Fruit fly (Drosophila melanogaster) whole organism, embryonic: ENCODE results near the gene pHCl-2.

ENCODE experiments used
- Bgb ChIP-seq: fragments of 200-800 bp; sonication (Bioruptor generic); IDR thresholded peaks from 2 replicates; pipeline ENCODE4 v1.3.6; 2022; ENCODE audit warnings: missing biosample characterization, missing genetic modification characterization; ENCODE audit not compliant: partially characterized antibody
- CG10979 ChIP-seq: fragments of 200-800 bp; sonication (Bioruptor generic); optimal IDR thresholded peaks from 2 replicates; lab custom pipeline; 2018; ENCODE audit warnings: missing biosample characterization, mild to moderate bottlenecking, missing genetic modification characterization, moderate library complexity
- CG11504 ChIP-seq: fragments of 200-800 bp; sonication (Bioruptor generic); optimal IDR thresholded peaks from 3 replicates; lab custom pipeline; 2019; ENCODE audit warnings: missing biosample characterization, mild to moderate bottlenecking, missing genetic modification characterization, moderate library complexity
- CG12236 ChIP-seq: fragments of 200-800 bp; sonication (Bioruptor generic); optimal IDR thresholded peaks from 2 replicates; lab custom pipeline; 2016; ENCODE audit warnings: missing biosample characterization, missing genetic modification characterization
- CG12391 ChIP-seq: fragments of 200-800 bp; sonication (Bioruptor generic); optimal IDR thresholded peaks from 3 replicates; lab custom pipeline; 2018; ENCODE audit warnings: missing biosample characterization, mild to moderate bottlenecking, missing genetic modification characterization, moderate library complexity
- CG14965 ChIP-seq: fragments of 200-800 bp; sonication (Bioruptor generic); optimal IDR thresholded peaks from 2 replicates; lab custom pipeline; 2016; ENCODE audit warnings: missing biosample characterization, missing genetic modification characterization, borderline replicate concordance
- CG16863 ChIP-seq: fragments of 200-800 bp; sonication (Bioruptor generic); optimal IDR thresholded peaks from 3 replicates; lab custom pipeline; 2016; ENCODE audit warnings: missing biosample characterization, missing genetic modification characterization
- CG17359 ChIP-seq: fragments of 200-800 bp; sonication (Bioruptor generic); optimal IDR thresholded peaks from 3 replicates; lab custom pipeline; 2018; ENCODE audit warnings: missing biosample characterization, mild to moderate bottlenecking, missing genetic modification characterization, moderate library complexity
- CG2678 ChIP-seq: fragments of 200-800 bp; sonication (Bioruptor generic); optimal IDR thresholded peaks from 3 replicates; lab custom pipeline; 2019; ENCODE audit warnings: missing biosample characterization, mild to moderate bottlenecking, missing genetic modification characterization, moderate library complexity
- CG3995 ChIP-seq: fragments of 200-800 bp; sonication (Bioruptor generic); optimal IDR thresholded peaks from 3 replicates; lab custom pipeline; 2016; ENCODE audit warnings: missing biosample characterization, missing genetic modification characterization
- CG5180 ChIP-seq: fragments of 200-800 bp; sonication (Bioruptor generic); optimal IDR thresholded peaks from 3 replicates; lab custom pipeline; 2017; ENCODE audit warnings: missing biosample characterization, missing genetic modification characterization, mild to moderate bottlenecking, moderate library complexity, missing genetic modification reagents
- CG5245 ChIP-seq: fragments of 200-800 bp; sonication (Bioruptor generic); optimal IDR thresholded peaks from 3 replicates; lab custom pipeline; 2016; ENCODE audit warnings: missing biosample characterization, missing genetic modification characterization
- CG6175 ChIP-seq: fragments of 200-800 bp; sonication (Bioruptor generic); IDR thresholded peaks from 3 replicates; pipeline ENCODE4 v1.3.6; 2022; ENCODE audit warnings: missing biosample characterization, missing genetic modification characterization
- CG6689 ChIP-seq: fragments of 200-800 bp; sonication (Bioruptor generic); IDR thresholded peaks from 2 replicates; pipeline ENCODE4 v1.3.6; 2022; ENCODE audit warnings: missing biosample characterization, missing genetic modification characterization
- CG8765 ChIP-seq: fragments of 200-800 bp; sonication (Bioruptor generic); IDR thresholded peaks from 2 replicates; pipeline ENCODE4 v1.3.6; 2022; ENCODE audit warnings: missing biosample characterization, missing genetic modification characterization
- D19B ChIP-seq: fragments of 200-800 bp; sonication (Bioruptor generic); optimal IDR thresholded peaks from 2 replicates; lab custom pipeline; 2017; ENCODE audit warnings: missing biosample characterization, mild to moderate bottlenecking, missing genetic modification characterization
- Dip3 ChIP-seq: fragments of 200-800 bp; sonication (Bioruptor generic); optimal IDR thresholded peaks from 3 replicates; lab custom pipeline; 2016; ENCODE audit warnings: missing biosample characterization, missing genetic modification characterization
- Hr78 ChIP-seq, 2 experiments: fragments of 200-800 bp in 1 of 2; fragments of >200 bp in 1 of 2; sonication (Bioruptor generic) in 1 of 2; optimal IDR thresholded peaks; 2 replicates each; lab custom pipeline; 2017 to 2019; ENCODE audit warnings: missing biosample characterization in 2 of 2, missing genetic modification characterization in 2 of 2, mild to moderate bottlenecking in 1 of 2, moderate library complexity in 1 of 2
- Nf-YA ChIP-seq: fragments of 200-800 bp; sonication (Bioruptor generic); IDR thresholded peaks from 2 replicates; pipeline ENCODE4 v1.3.6; 2022; ENCODE audit warnings: missing biosample characterization, missing genetic modification characterization
- Ptx1 ChIP-seq: fragments of 200-800 bp; sonication (Bioruptor generic); IDR thresholded peaks from 2 replicates; pipeline ENCODE4 v1.3.6; 2022; ENCODE audit warnings: missing biosample characterization, missing genetic modification characterization
- Sox102F ChIP-seq: fragments of 200-800 bp; sonication (Bioruptor generic); optimal IDR thresholded peaks from 2 replicates; lab custom pipeline; 2018; ENCODE audit warnings: missing biosample characterization, mild to moderate bottlenecking, missing genetic modification characterization, moderate library complexity
- Ssrp ChIP-seq: fragments of 200-800 bp; sonication (Bioruptor generic); optimal IDR thresholded peaks from 2 replicates; lab custom pipeline; 2018; ENCODE audit warnings: missing biosample characterization, mild to moderate bottlenecking, missing genetic modification characterization, moderate library complexity
- Xrp1 ChIP-seq: fragments of 200-800 bp; sonication (Bioruptor generic); IDR thresholded peaks from 2 replicates; pipeline ENCODE4 v1.3.6; 2022; ENCODE audit warnings: missing biosample characterization, missing genetic modification characterization
- bsh ChIP-seq, 2 experiments: fragments of 200-800 bp; sonication (Bioruptor generic); optimal IDR thresholded peaks; 2 replicates each; lab custom pipeline; 2017 to 2018; ENCODE audit warnings: mild to moderate bottlenecking in 2 of 2, missing biosample characterization in 2 of 2, missing genetic modification characterization in 2 of 2, moderate library complexity in 1 of 2
- dmrt99B ChIP-seq: fragments of 200-800 bp; sonication (Bioruptor generic); optimal IDR thresholded peaks from 2 replicates; lab custom pipeline; 2018; ENCODE audit warnings: missing biosample characterization, mild to moderate bottlenecking, missing genetic modification characterization, moderate library complexity
- dysf ChIP-seq: fragments of 200-800 bp; sonication (Bioruptor generic); IDR thresholded peaks from 3 replicates; pipeline ENCODE4 v1.3.6; 2022; ENCODE audit warnings: missing biosample characterization, missing genetic modification characterization
- fd96Cb ChIP-seq: fragments of 200-800 bp; sonication (Bioruptor generic); optimal IDR thresholded peaks from 2 replicates; lab custom pipeline; 2018; ENCODE audit warnings: missing biosample characterization, mild to moderate bottlenecking, missing genetic modification characterization, moderate library complexity
- jigr1 ChIP-seq: fragments of 200-800 bp; sonication (Bioruptor generic); IDR thresholded peaks from 3 replicates; pipeline ENCODE4 v1.3.6; 2022; ENCODE audit warnings: missing biosample characterization, missing genetic modification characterization
- luna ChIP-seq: fragments of 200-800 bp; sonication (Bioruptor generic); optimal IDR thresholded peaks from 2 replicates; lab custom pipeline; 2016; ENCODE audit warnings: missing biosample characterization, missing genetic modification characterization
- prd ChIP-seq, 3 experiments: fragments of >200 bp in 2 of 3; fragments of 200-800 bp in 1 of 3; sonication (Bioruptor generic) in 1 of 3; optimal IDR thresholded peaks in 2 of 3; IDR thresholded peaks in 1 of 3; 2 replicates in 2 of 3; 3 replicates in 1 of 3; pipeline versions ENCODE4 v1.3.6 to Lab custom; 2017 to 2022; ENCODE audit warnings: missing biosample characterization in 1 of 3, missing genetic modification characterization in 1 of 3
- row ChIP-seq: fragments of 200-800 bp; sonication (Bioruptor generic); IDR thresholded peaks from 3 replicates; pipeline ENCODE4 v1.3.6; 2022; ENCODE audit warnings: missing biosample characterization, missing genetic modification characterization
- sens ChIP-seq: fragments of 200-800 bp; sonication (Bioruptor generic); peaks from one replicate; lab custom pipeline; 2016; ENCODE audit warnings: missing biosample characterization, missing genetic modification characterization
- sens-2 ChIP-seq: fragments of 200-800 bp; sonication (Bioruptor generic); IDR thresholded peaks from 2 replicates; pipeline ENCODE4 v1.3.6; 2022; ENCODE audit warnings: missing biosample characterization, missing genetic modification characterization
- vfl ChIP-seq: fragments of 200-800 bp; sonication (Bioruptor generic); optimal IDR thresholded peaks from 2 replicates; lab custom pipeline; 2016; ENCODE audit warnings: missing biosample characterization, missing genetic modification characterization
- vvl ChIP-seq: fragments of 200-800 bp; sonication (Bioruptor generic); IDR thresholded peaks from 2 replicates; pipeline ENCODE4 v1.3.6; 2022; ENCODE audit warnings: missing biosample characterization, missing genetic modification characterization
- zen ChIP-seq: fragments of 200-800 bp; sonication (Bioruptor generic); optimal IDR thresholded peaks from 3 replicates; lab custom pipeline; 2018; ENCODE audit warnings: missing biosample characterization, mild to moderate bottlenecking, missing genetic modification characterization, moderate library complexity

pHCl-2 gene

DNA sequence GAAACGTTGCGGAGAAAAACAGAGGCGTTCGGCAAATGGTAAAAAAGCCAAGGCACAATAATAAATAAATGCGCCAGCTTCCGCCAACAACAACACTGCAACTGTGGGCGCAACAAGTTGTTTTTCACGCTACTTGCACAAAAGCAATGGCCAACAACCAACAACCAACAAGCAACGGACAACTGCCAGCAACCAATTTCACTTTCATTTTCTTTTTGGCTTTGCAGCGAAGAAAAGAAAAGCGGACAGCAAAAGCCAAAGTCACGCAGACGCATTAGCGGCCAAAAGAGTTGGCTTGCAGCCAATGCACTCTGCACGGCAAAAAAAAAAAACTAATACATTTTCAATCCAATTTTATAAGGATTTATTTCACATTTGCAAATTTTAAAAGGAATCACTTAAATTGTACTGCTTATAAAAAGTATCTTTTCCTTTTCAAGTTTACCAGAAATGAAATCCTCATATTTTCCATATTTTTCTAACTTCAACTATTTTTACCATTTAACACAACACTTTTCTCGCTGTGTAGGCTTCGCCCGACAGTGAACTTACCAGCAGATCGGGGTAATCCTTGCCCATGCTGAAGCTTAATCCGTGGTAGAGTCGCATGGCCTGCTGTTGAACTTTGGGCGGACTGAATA lies 53.9 kb downstream of the pHCl-2 start (continued):
- TF ChIP-seq Ptx1 (GFP tag; lab: Robert Waterston, UW) (0 out of 2 replicates have a peak, but pooled peaks have one; percentile 20), Ssrp (tag; lab: Kevin White, UChicago) (peak; percentile 0), CG6175 (no peak), CG5180 (GFP tag; lab: Kevin White, UChicago) (no peak), D19B (GFP tag; lab: Kevin White, UChicago) (no peak), Bgb (no peak), zen (tag; lab: Kevin White, UChicago) (no peak), Nf-YA (GFP tag; lab: Robert Waterston, UW) (no peak), CG3995 (no peak), jigr1 (no peak), dysf (no peak), CG10979 (tag; lab: Kevin White, UChicago) (peak; percentile 41), CG2678 (tag; lab: Kevin White, UChicago) (peak; percentile 33), CG8765 (GFP tag; lab: Robert Waterston, UW) (no peak), CG12236 (GFP tag; lab: Kevin White, UChicago) (no peak), CG12391 (peak; percentile 7), CG16863 (no peak), fd96Cb (tag; lab: Kevin White, UChicago) (no peak), bsh (GFP tag; optimal IDR thresholded peaks at IDR 0.05; lab: Kevin White, UChicago) (peak in 1 of 2 experiments; percentile 27), CG14965 (no peak), Xrp1 (GFP tag; lab: Robert Waterston, UW) (peak; percentile 39; the same call in 1 of the 2 replicates), CG17359 (no peak), Hr78 (GFP tag; optimal IDR thresholded peaks at IDR 0.05; lab: Kevin White, UChicago) (no peak), CG5245 (no peak), CG11504 (peak; percentile 6), sens-2 (GFP tag; lab: Robert Waterston, UW) (no peak), row (peak; percentile 17; the same call in 1 of the 3 replicates), luna (GFP tag; lab: Kevin White, UChicago) (no peak), dmrt99B (tag; lab: Kevin White, UChicago) (peak; percentile 31), Dip3 (no peak), sens (GFP tag; lab: Kevin White, UChicago) (peak; percentile 69), Sox102F (GFP tag; lab: Kevin White, UChicago) (peak; percentile 49), CG6689 (peak; percentile 11; the same call in 1 of the 2 replicates), prd (optimal IDR thresholded peaks at IDR 0.05; lab: Kevin White, UChicago) (no peak), prd (GFP tag; IDR thresholded peaks at IDR 0.05; lab: Robert Waterston, UW) (peak; percentile 17; the same call in 1 of the 3 replicates), vfl (GFP tag; lab: Kevin White, UChicago) (no peak), vvl (GFP tag; lab: Robert Waterston, UW) (peak; percentile 20; the same call in 1 of the 2 replicates)
- TF ChIP-seq, all 482 proteins: peak for 25
